Worm (Caenorhabditis elegans): Measurements from ENCODE around the gene col-170.

DNA sequence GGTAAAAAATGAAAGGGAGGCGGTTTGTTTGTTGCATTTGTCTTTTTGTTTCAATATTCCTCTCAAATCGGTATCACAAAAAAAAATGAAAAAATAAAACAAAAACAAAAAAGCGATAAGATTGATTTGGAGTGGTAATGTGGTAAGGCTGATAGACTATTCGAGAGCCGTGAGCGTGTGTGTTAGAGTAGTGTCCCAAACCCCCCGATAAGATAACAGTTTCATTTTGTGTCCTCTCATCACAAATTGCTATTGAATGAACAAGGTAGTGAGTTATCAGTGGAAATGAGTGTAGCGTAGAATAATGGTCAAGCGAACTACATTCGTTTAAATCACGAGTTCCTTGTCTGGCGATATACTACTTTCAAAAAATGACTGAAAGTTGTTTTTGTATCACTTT lies 6.9 kb downstream of the col-170 start:
- TF ChIP-seq unc-130 (GFP tag; optimal IDR thresholded peaks at IDR 0.05) (no peak), dmd-6 (GFP tag; IDR thresholded peaks at IDR 0.05) (peak; percentile 86), ama-1 (optimal IDR thresholded peaks at IDR 0.05) (no peak), arid-1 (GFP tag; conservative IDR thresholded peaks at IDR 0.05) (no peak), ceh-62 (tag; optimal IDR thresholded peaks at IDR 0.05) (no peak), unc-62 (GFP tag; optimal IDR thresholded peaks at IDR 0.05 in 1 of 2) (peak; percentile 13 to 23), unc-62 (tag; optimal IDR thresholded peaks at IDR 0.05) (no peak), F49E8.2 (tag; optimal IDR thresholded peaks at IDR 0.05; ENCODE audit: borderline replicate concordance) (no peak), daf-19 (GFP tag; conservative IDR thresholded peaks at IDR 0.05) (no peak), madf-5 (GFP tag; IDR thresholded peaks at IDR 0.05) (no peak)

All from whole organism, L4 larva.